Fruit fly (Drosophila melanogaster): ENCODE measurements around the gene eIF4EHP.

Gene eIF4EHP

dm6 chr3R:24102387-24102786, 6.4 kb downstream of the eIF4EHP start (continued):
- TF ChIP-seq Hr78 (GFP tag; optimal IDR thresholded peaks at IDR 0.05) = no peak
- no peak for TF ChIP-seq Asciz (GFP tag; optimal IDR thresholded peaks at IDR 0.05)
- no peak for TF ChIP-seq CG7839 (tag; optimal IDR thresholded peaks at IDR 0.05)
- no peak for TF ChIP-seq salm (tag; optimal IDR thresholded peaks at IDR 0.05)
- TF ChIP-seq CG14667 (GFP tag; IDR thresholded peaks at IDR 0.05) = no peak
- no peak for TF ChIP-seq Dp (GFP tag; optimal IDR thresholded peaks at IDR 0.05)
- no peak for TF ChIP-seq CG4424 (GFP tag; optimal IDR thresholded peaks at IDR 0.05)
- no peak for TF ChIP-seq CG6791 (GFP tag; IDR thresholded peaks at IDR 0.05; ENCODE audit: partially characterized antibody)
- TF ChIP-seq CG8478 (optimal IDR thresholded peaks at IDR 0.05) = no peak
- no peak for TF ChIP-seq luna (GFP tag; optimal IDR thresholded peaks at IDR 0.05)
- TF ChIP-seq CG2889 (GFP tag; IDR thresholded peaks at IDR 0.05) = no peak
- no peak for TF ChIP-seq CG10321 (GFP tag; IDR thresholded peaks at IDR 0.05)
- TF ChIP-seq caup (GFP tag; optimal IDR thresholded peaks at IDR 0.05; ENCODE audit: severe bottlenecking) = peak; percentile 42
- TF ChIP-seq CG13894 (tag; optimal IDR thresholded peaks at IDR 0.05) = peak; percentile 49
- peak; percentile 15; the same call in 1 of the 2 replicates for TF ChIP-seq CG14014 (GFP tag; IDR thresholded peaks at IDR 0.05)
- no peak for TF ChIP-seq ac (GFP tag; optimal IDR thresholded peaks at IDR 0.05)
- no peak for TF ChIP-seq stc (GFP tag; IDR thresholded peaks at IDR 0.05)
- no peak for TF ChIP-seq trh (GFP tag; optimal IDR thresholded peaks at IDR 0.05)
- TF ChIP-seq psq (GFP tag; optimal IDR thresholded peaks at IDR 0.05) = no peak
- TF ChIP-seq CG7372 (GFP tag; IDR thresholded peaks at IDR 0.05) = no peak
- TF ChIP-seq CG1024 (GFP tag; IDR thresholded peaks at IDR 0.05) = no peak
- TF ChIP-seq crol (GFP tag; IDR thresholded peaks at IDR 0.05) = no peak
- no peak for TF ChIP-seq vvl (GFP tag; IDR thresholded peaks at IDR 0.05)
- TF ChIP-seq hth (optimal IDR thresholded peaks at IDR 0.05) = no peak
- no peak for TF ChIP-seq Lhr (GFP tag; optimal IDR thresholded peaks at IDR 0.05)
- TF ChIP-seq CG15479 (GFP tag; optimal IDR thresholded peaks at IDR 0.05) = no peak
- TF ChIP-seq eve (GFP tag; optimal IDR thresholded peaks at IDR 0.05) = no peak
- TF ChIP-seq scrt (GFP tag; optimal IDR thresholded peaks at IDR 0.05) = no peak
- no peak for TF ChIP-seq org-1 (GFP tag; optimal IDR thresholded peaks at IDR 0.05)
- peak; percentile 48 for TF ChIP-seq PHDP (tag; optimal IDR thresholded peaks at IDR 0.05)
- no peak for TF ChIP-seq Ada2b (GFP tag; IDR thresholded peaks at IDR 0.05)
- peak in 1 of 2 experiments; percentile 6 for TF ChIP-seq Pdp1 (GFP tag; optimal IDR thresholded peaks at IDR 0.05)
- no peak for TF ChIP-seq CG9932 (GFP tag; IDR thresholded peaks at IDR 0.05)
- TF ChIP-seq gce (GFP tag; IDR thresholded peaks at IDR 0.05) = no peak
- peak; percentile 11 for TF ChIP-seq CG12659 (GFP tag; optimal IDR thresholded peaks at IDR 0.05)
- no peak for TF ChIP-seq CG11560 (tag; IDR thresholded peaks at IDR 0.05)
- peak; percentile 15 for TF ChIP-seq CG8924 (tag; optimal IDR thresholded peaks at IDR 0.05)
- no peak for TF ChIP-seq CG12155 (GFP tag; optimal IDR thresholded peaks at IDR 0.05)
- TF ChIP-seq CG3065 (GFP tag; optimal IDR thresholded peaks at IDR 0.05) = no peak
- no peak for TF ChIP-seq CG17186 (GFP tag; optimal IDR thresholded peaks at IDR 0.05)
- TF ChIP-seq CG13296 (GFP tag; optimal IDR thresholded peaks at IDR 0.05) = peak; percentile 52
- TF ChIP-seq CG9876 (GFP tag; optimal IDR thresholded peaks at IDR 0.05) = no peak
- TF ChIP-seq CG15269 (tag; optimal IDR thresholded peaks at IDR 0.05) = peak; percentile 44
- TF ChIP-seq Myb (GFP tag; optimal IDR thresholded peaks at IDR 0.05) = no peak
- no peak for TF ChIP-seq zfh2 (GFP tag; optimal IDR thresholded peaks at IDR 0.05)
- TF ChIP-seq Sox102F (GFP tag; optimal IDR thresholded peaks at IDR 0.05) = no peak
- TF ChIP-seq al (GFP tag; IDR thresholded peaks at IDR 0.05) = no peak
- no peak for TF ChIP-seq amos (GFP tag; IDR thresholded peaks at IDR 0.05; ENCODE audit: partially characterized antibody)
- TF ChIP-seq CG2875 (GFP tag; optimal IDR thresholded peaks at IDR 0.05) = no peak
- TF ChIP-seq CG10274 (GFP tag; optimal IDR thresholded peaks at IDR 0.05) = no peak
- peak; percentile 44 for TF ChIP-seq fd3F (GFP tag; optimal IDR thresholded peaks at IDR 0.05)
- no peak for TF ChIP-seq Lim3 (GFP tag; IDR thresholded peaks at IDR 0.05)
